Fruit fly (Drosophila melanogaster): ENCODE measurements around the gene CtIP.
A peak's percentile ranks its signal among the peaks of the same experiment; 100 is the strongest.

The CtIP gene

DNA sequence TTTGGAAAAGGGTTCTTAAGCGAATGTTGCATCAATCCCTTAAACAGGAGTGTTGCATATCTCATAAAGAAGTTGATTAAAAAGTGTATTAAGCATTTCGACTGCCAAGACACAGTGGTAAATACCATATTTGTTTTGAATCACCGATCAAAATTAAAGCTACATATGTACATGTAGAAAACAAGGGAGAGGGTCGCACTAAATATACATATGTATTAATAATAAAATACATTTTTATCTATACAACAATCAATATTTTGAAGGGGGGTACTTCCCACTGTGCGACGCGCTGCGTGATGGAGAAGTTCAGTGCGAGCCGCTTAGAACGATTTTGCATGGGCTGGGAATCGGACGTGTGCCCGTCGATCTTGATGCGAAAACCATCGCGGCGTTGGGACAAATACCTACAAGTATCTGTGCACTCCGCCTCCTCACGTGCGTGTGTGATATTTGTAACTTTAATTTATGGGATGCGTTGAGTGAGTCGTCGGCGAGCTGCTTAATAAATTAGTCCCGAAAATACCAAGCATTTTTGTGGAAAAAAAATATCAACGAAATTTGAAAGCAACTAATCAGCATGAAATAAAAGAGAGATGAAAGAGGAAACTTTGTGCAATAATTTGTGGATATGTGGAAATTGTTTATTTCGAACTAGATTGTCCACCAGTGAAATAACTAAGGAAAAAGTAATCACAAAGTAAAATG is 8.9 kb downstream of the CtIP start (continued):
- TF ChIP-seq nau (GFP tag; optimal IDR thresholded peaks at IDR 0.05) (peak; percentile 77), eve (GFP tag; optimal IDR thresholded peaks at IDR 0.05) (peak in 1 of 2 experiments; percentile 62), CG4424 (GFP tag; optimal IDR thresholded peaks at IDR 0.05) (peak; percentile 88), phol (tag; optimal IDR thresholded peaks at IDR 0.05) (peak; percentile 83), nerfin-2 (GFP tag; IDR thresholded peaks at IDR 0.05; ENCODE audit: partially characterized antibody) (no peak), CG5953 (GFP tag; IDR thresholded peaks at IDR 0.05) (peak; percentile 85), CG4404 (GFP tag; IDR thresholded peaks at IDR 0.05) (peak; percentile 82), CG9727 (GFP tag; optimal IDR thresholded peaks at IDR 0.05) (peak; percentile 87), CG34422 (GFP tag; IDR thresholded peaks at IDR 0.05) (peak; percentile 94), al (GFP tag; IDR thresholded peaks at IDR 0.05) (peak; percentile 84), chinmo (GFP tag; IDR thresholded peaks at IDR 0.05; ENCODE audit: partially characterized antibody) (no peak), CG1233 (GFP tag; optimal IDR thresholded peaks at IDR 0.05) (peak; percentile 86), CG10366 (GFP tag; IDR thresholded peaks at IDR 0.05) (peak; percentile 90), CG2129 (GFP tag; IDR thresholded peaks at IDR 0.05; ENCODE audit: partially characterized antibody) (no peak), Ets65A (GFP tag) (peak; percentile 83), Dip3 (GFP tag; optimal IDR thresholded peaks at IDR 0.05) (peak; percentile 9), stc (GFP tag; IDR thresholded peaks at IDR 0.05) (peak; percentile 91), D19A (tag; optimal IDR thresholded peaks at IDR 0.05) (peak; percentile 78), HLH4C (GFP tag; IDR thresholded peaks at IDR 0.05; ENCODE audit: partially characterized antibody) (peak; percentile 45; the same call in 1 of the 3 replicates), chn (GFP tag; optimal IDR thresholded peaks at IDR 0.05) (peak; percentile 26), cad (GFP tag; optimal IDR thresholded peaks at IDR 0.05) (no peak), CG7963 (GFP tag; IDR thresholded peaks at IDR 0.05; ENCODE audit: partially characterized antibody) (no peak), dpn (GFP tag; optimal IDR thresholded peaks at IDR 0.05) (peak; percentile 24 to 89), Hr78 (GFP tag; optimal IDR thresholded peaks at IDR 0.05) (peak in 1 of 2 experiments; percentile 33), tin (GFP tag; optimal IDR thresholded peaks at IDR 0.05) (peak; percentile 76), YL-1 (GFP tag; optimal IDR thresholded peaks at IDR 0.05) (peak; percentile 34), wek (GFP tag; optimal IDR thresholded peaks at IDR 0.05) (peak; percentile 49), bbx (GFP tag; IDR thresholded peaks at IDR 0.05; ENCODE audit: partially characterized antibody) (0 out of 2 replicates have a peak, but pooled peaks have one; percentile 32), CG15479 (GFP tag; optimal IDR thresholded peaks at IDR 0.05) (no peak), Bteb2 (GFP tag; optimal IDR thresholded peaks at IDR 0.05) (peak; percentile 29), az2 (GFP tag; optimal IDR thresholded peaks at IDR 0.05) (peak; percentile 83), CG8290 (GFP tag; optimal IDR thresholded peaks at IDR 0.05) (peak; percentile 48), CG8290 (tag; optimal IDR thresholded peaks at IDR 0.05) (peak; percentile 0 to 82), Hr39 (optimal IDR thresholded peaks at IDR 0.05) (no peak), CG12744 (GFP tag; optimal IDR thresholded peaks at IDR 0.05) (peak; percentile 7), CG2889 (GFP tag; IDR thresholded peaks at IDR 0.05) (peak; percentile 86), CG15696 (tag; optimal IDR thresholded peaks at IDR 0.05) (peak; percentile 43), gcm2 (GFP tag; optimal IDR thresholded peaks at IDR 0.05) (peak; percentile 33), grn (GFP tag; optimal IDR thresholded peaks at IDR 0.05) (peak; percentile 23), lov (optimal IDR thresholded peaks at IDR 0.05) (no peak), lov (GFP tag; IDR thresholded peaks at IDR 0.05) (peak; percentile 89), h (optimal IDR thresholded peaks at IDR 0.05) (no peak), twi (tag; optimal IDR thresholded peaks at IDR 0.05) (peak; percentile 51), row (GFP tag; IDR thresholded peaks at IDR 0.05) (peak; percentile 92), Tbp (GFP tag; optimal IDR thresholded peaks at IDR 0.05) (no peak), CG13624 (GFP tag; optimal IDR thresholded peaks at IDR 0.05) (peak; percentile 16), cg (GFP tag; optimal IDR thresholded peaks at IDR 0.05) (no peak), MBD-R2 (GFP tag; IDR thresholded peaks at IDR 0.05) (peak; percentile 80), CG11093 (GFP tag; IDR thresholded peaks at IDR 0.05) (peak; percentile 85), CG9876 (GFP tag; optimal IDR thresholded peaks at IDR 0.05) (no peak), corto (GFP tag; optimal IDR thresholded peaks at IDR 0.05) (peak; percentile 74)
